Worm (Caenorhabditis elegans) whole organism, L3 larva: ENCODE measurements around the gene ntl-11.

ENCODE experiments used
- R02D3.7 ChIP-seq: fragments of 150-350 bp; optimal IDR thresholded peaks from 2 replicates; lab custom pipeline; 2014; ENCODE audit warnings: missing biosample characterization, missing genetic modification characterization
- elt-3 ChIP-seq, 3 experiments: fragments of 150-350 bp in 1 of 3; sonication (generic microtip) in 2 of 3; optimal IDR thresholded peaks; 2 replicates in 2 of 3; 4 replicates in 1 of 3; lab custom pipeline; 2014 to 2017; ENCODE audit warnings: missing biosample characterization in 3 of 3, missing genetic modification characterization in 3 of 3
- fkh-2 ChIP-seq: fragments of 150-350 bp; optimal IDR thresholded peaks from 2 replicates; lab custom pipeline; 2014; ENCODE audit warnings: missing biosample characterization, missing genetic modification reagents, missing genetic modification characterization
- fos-1 ChIP-seq: fragments of 150-350 bp; optimal IDR thresholded peaks from 2 replicates; lab custom pipeline; 2014; ENCODE audit warnings: missing biosample characterization, missing genetic modification characterization
- jun-1 ChIP-seq: fragments of 150-350 bp; optimal IDR thresholded peaks from 2 replicates; lab custom pipeline; 2014; ENCODE audit warnings: missing biosample characterization, missing genetic modification reagents, missing genetic modification characterization
- lin-15B ChIP-seq: fragments of 150-350 bp; optimal IDR thresholded peaks from 2 replicates; lab custom pipeline; 2014; ENCODE audit warnings: missing biosample characterization, missing genetic modification characterization
- lin-39 ChIP-seq: fragments of 150-350 bp; optimal IDR thresholded peaks from 2 replicates; lab custom pipeline; 2018; ENCODE audit warnings: missing biosample characterization, missing genetic modification reagents, missing genetic modification characterization
- nfya-1 ChIP-seq: sonication (generic microtip); optimal IDR thresholded peaks from 2 replicates; lab custom pipeline; 2017; ENCODE audit warnings: missing genetic modification characterization, mild to moderate bottlenecking, missing compliant biosample characterization, antibody characterized with exemption, moderate library complexity; ENCODE audit not compliant: insufficient read depth
- nhr-76 ChIP-seq: fragments of 150-350 bp; sonication (generic microtip); optimal IDR thresholded peaks from 5 replicates; lab custom pipeline; 2014; ENCODE audit warnings: missing biosample characterization, missing genetic modification characterization
- skn-1 ChIP-seq: fragments of 150-350 bp; optimal IDR thresholded peaks from 2 replicates; lab custom pipeline; 2014; ENCODE audit warnings: missing biosample characterization, missing genetic modification characterization
- snpc-4 ChIP-seq: fragments of 150-350 bp; optimal IDR thresholded peaks from 2 replicates; lab custom pipeline; 2014; ENCODE audit warnings: missing biosample characterization, missing genetic modification characterization
- zag-1 ChIP-seq: fragments of 150-350 bp; optimal IDR thresholded peaks from 2 replicates; lab custom pipeline; 2014; ENCODE audit warnings: missing biosample characterization, missing genetic modification characterization
- ztf-11 ChIP-seq: fragments of 150-350 bp; optimal IDR thresholded peaks from 2 replicates; lab custom pipeline; 2014; ENCODE audit warnings: missing biosample characterization, missing genetic modification characterization

DNA sequence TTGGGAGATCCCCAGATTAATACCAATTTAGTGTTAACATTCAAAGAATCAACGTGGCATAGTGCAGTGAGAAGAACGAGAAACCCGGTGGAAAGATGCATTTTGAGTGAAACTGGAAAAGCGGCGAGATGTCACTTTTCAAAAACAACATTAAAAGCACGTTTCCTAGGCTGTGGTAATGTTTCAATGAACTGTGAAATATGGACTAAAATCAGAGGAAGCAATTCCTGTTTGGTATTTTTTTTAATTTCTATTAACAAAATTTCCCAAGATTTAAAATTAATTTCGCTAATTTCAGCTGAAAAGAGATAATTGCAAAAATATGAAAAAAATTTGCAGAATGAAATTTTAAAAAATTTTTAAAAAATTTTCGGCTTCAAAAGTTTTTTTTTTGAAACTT lies 30.0 kb downstream of the ntl-11 start, which contains the start of gene Y73F8A.22:
- TF ChIP-seq R02D3.7 (tag; lab: Kevin White, UChicago) (no peak), nhr-76 (tag; lab: Kevin White, UChicago) (no peak), lin-39 (tag; lab: Kevin White, UChicago) (no peak), jun-1 (no peak), nfya-1 (no peak), zag-1 (tag; lab: Kevin White, UChicago) (no peak), elt-3 (tag; optimal IDR thresholded peaks at IDR 0.05; lab: Kevin White, UChicago) (no peak), lin-15B (tag; lab: Kevin White, UChicago) (no peak), fos-1 (tag; lab: Kevin White, UChicago) (no peak), snpc-4 (no peak), ztf-11 (tag; lab: Kevin White, UChicago) (no peak), skn-1 (tag; lab: Kevin White, UChicago) (no peak), fkh-2 (no peak)
